Worm (Caenorhabditis elegans) whole organism, L2 larva: ENCODE data around the gene nhx-9.

Experiments
- C34F6.9 ChIP-seq: fragments of 150-350 bp; optimal IDR thresholded peaks from 2 replicates; lab custom pipeline; 2014; ENCODE audit warnings: missing biosample characterization, missing genetic modification characterization
- R02D3.7 ChIP-seq: fragments of 150-350 bp; optimal IDR thresholded peaks from 2 replicates; lab custom pipeline; 2014; ENCODE audit warnings: missing biosample characterization, missing genetic modification characterization
- Y55F3AM.14 ChIP-seq: fragments of 200-800 bp; sonication (Bioruptor generic); optimal IDR thresholded peaks from 2 replicates; lab custom pipeline; 2018; ENCODE audit warnings: mild to moderate bottlenecking, missing genetic modification characterization, missing compliant biosample characterization
- ZK546.5 ChIP-seq: sonication (generic microtip); optimal IDR thresholded peaks from 2 replicates; lab custom pipeline; 2017; ENCODE audit warnings: missing biosample characterization, missing genetic modification characterization
- alr-1 ChIP-seq: fragments of 150-350 bp; optimal IDR thresholded peaks from 2 replicates; lab custom pipeline; 2014; ENCODE audit warnings: missing biosample characterization, missing genetic modification characterization
- aly-2 ChIP-seq: fragments of 150-350 bp; optimal IDR thresholded peaks from 2 replicates; lab custom pipeline; 2014; ENCODE audit warnings: missing biosample characterization, missing genetic modification characterization
- blmp-1 ChIP-seq: sonication (generic microtip); optimal IDR thresholded peaks from 2 replicates; lab custom pipeline; 2017; ENCODE audit warnings: missing genetic modification characterization, mild to moderate bottlenecking, missing compliant biosample characterization, antibody characterized with exemption, moderate library complexity; ENCODE audit not compliant: insufficient read depth
- ceh-16 ChIP-seq: fragments of 150-350 bp; optimal IDR thresholded peaks from 2 replicates; lab custom pipeline; 2014; ENCODE audit warnings: missing biosample characterization, missing genetic modification characterization
- crh-2 ChIP-seq: sonication (generic microtip); optimal IDR thresholded peaks from 2 replicates; lab custom pipeline; 2017; ENCODE audit warnings: missing biosample characterization, missing genetic modification characterization
- dmd-4 ChIP-seq: sonication (generic microtip); optimal IDR thresholded peaks from 2 replicates; lab custom pipeline; 2017; ENCODE audit warnings: missing biosample characterization, missing genetic modification characterization
- egl-27 ChIP-seq: sonication (generic microtip); optimal IDR thresholded peaks from 3 replicates; lab custom pipeline; 2017; ENCODE audit warnings: missing biosample characterization, missing genetic modification reagents, missing genetic modification characterization
- elt-1 ChIP-seq: fragments of 150-350 bp; optimal IDR thresholded peaks from 2 replicates; lab custom pipeline; 2014; ENCODE audit warnings: missing biosample characterization, missing genetic modification characterization
- fos-1 ChIP-seq: fragments of 150-350 bp; optimal IDR thresholded peaks from 2 replicates; lab custom pipeline; 2014; ENCODE audit warnings: missing biosample characterization, missing genetic modification characterization
- gmeb-1 ChIP-seq: fragments of 150-350 bp; optimal IDR thresholded peaks from 2 replicates; lab custom pipeline; 2014; ENCODE audit warnings: missing biosample characterization, missing genetic modification characterization
- lin-11 ChIP-seq: fragments of 150-350 bp; sonication (generic microtip); optimal IDR thresholded peaks from 2 replicates; lab custom pipeline; 2014; ENCODE audit warnings: missing biosample characterization, missing genetic modification characterization, inconsistent platforms, mixed read lengths
- lin-13 ChIP-seq: fragments of 150-350 bp; optimal IDR thresholded peaks from 2 replicates; lab custom pipeline; 2014; ENCODE audit warnings: missing biosample characterization, missing genetic modification reagents, missing genetic modification characterization
- lsy-2 ChIP-seq, 2 experiments: fragments of 150-350 bp in 1 of 2; sonication (generic microtip) in 1 of 2; optimal IDR thresholded peaks; 2 replicates each; lab custom pipeline; 2014 to 2017; ENCODE audit warnings: missing biosample characterization in 2 of 2, missing genetic modification characterization in 2 of 2
- mab-5 ChIP-seq: fragments of 150-350 bp; optimal IDR thresholded peaks from 2 replicates; lab custom pipeline; 2014; ENCODE audit warnings: missing biosample characterization, missing genetic modification characterization
- mbf-1 ChIP-seq: sonication (generic microtip); optimal IDR thresholded peaks from 2 replicates; lab custom pipeline; 2017; ENCODE audit warnings: missing biosample characterization, missing genetic modification characterization
- mdl-1 ChIP-seq, 2 experiments: fragments of 150-350 bp in 1 of 2; sonication (generic microtip) in 1 of 2; optimal IDR thresholded peaks; 2 replicates each; lab custom pipeline; 2017; ENCODE audit warnings: missing biosample characterization in 2 of 2, missing genetic modification characterization in 2 of 2
- nhr-10 ChIP-seq: sonication (generic microtip); optimal IDR thresholded peaks from 2 replicates; lab custom pipeline; 2017; ENCODE audit warnings: missing biosample characterization, missing genetic modification characterization
- nhr-129 ChIP-seq: fragments of 150-350 bp; optimal IDR thresholded peaks from 2 replicates; lab custom pipeline; 2014; ENCODE audit warnings: missing biosample characterization, missing genetic modification characterization
- nhr-21 ChIP-seq: fragments of 150-350 bp; optimal IDR thresholded peaks from 2 replicates; lab custom pipeline; 2014; ENCODE audit warnings: missing biosample characterization, missing genetic modification characterization
- nhr-23 ChIP-seq: fragments of 150-350 bp; optimal IDR thresholded peaks from 2 replicates; lab custom pipeline; 2014; ENCODE audit warnings: missing biosample characterization, missing genetic modification reagents, missing genetic modification characterization
- nhr-237 ChIP-seq: fragments of 150-350 bp; optimal IDR thresholded peaks from 2 replicates; lab custom pipeline; 2014; ENCODE audit warnings: missing biosample characterization, missing genetic modification characterization
- nhr-25 ChIP-seq: fragments of 150-350 bp; sonication (generic microtip); optimal IDR thresholded peaks from 3 replicates; lab custom pipeline; 2014; ENCODE audit warnings: missing biosample characterization, missing genetic modification characterization
- nhr-77 ChIP-seq: fragments of 150-350 bp; optimal IDR thresholded peaks from 2 replicates; lab custom pipeline; 2014; ENCODE audit warnings: missing biosample characterization, missing genetic modification characterization
- peb-1 ChIP-seq: fragments of 150-350 bp; optimal IDR thresholded peaks from 2 replicates; lab custom pipeline; 2014; ENCODE audit warnings: missing biosample characterization, missing genetic modification characterization
- sem-4 ChIP-seq: fragments of 150-350 bp; optimal IDR thresholded peaks from 2 replicates; lab custom pipeline; 2014; ENCODE audit warnings: missing biosample characterization, missing genetic modification reagents, missing genetic modification characterization
- skn-1 ChIP-seq: sonication (generic microtip); optimal IDR thresholded peaks from 2 replicates; lab custom pipeline; 2017; ENCODE audit warnings: missing biosample characterization, missing genetic modification characterization
- sma-3 ChIP-seq: sonication (generic microtip); optimal IDR thresholded peaks from 2 replicates; lab custom pipeline; 2016; ENCODE audit warnings: missing genetic modification reagents, missing genetic modification characterization, missing compliant biosample characterization
- sma-9 ChIP-seq, 2 experiments: fragments of 150-350 bp in 1 of 2; sonication (generic microtip) in 1 of 2; optimal IDR thresholded peaks; 2 replicates each; lab custom pipeline; 2014 to 2016; ENCODE audit warnings: missing genetic modification characterization in 2 of 2, mild to moderate bottlenecking in 1 of 2, missing biosample characterization in 1 of 2, missing compliant biosample characterization in 1 of 2, missing genetic modification reagents in 1 of 2, moderate library complexity in 1 of 2
- unc-39 ChIP-seq: fragments of 150-350 bp; optimal IDR thresholded peaks from 2 replicates; lab custom pipeline; 2014; ENCODE audit warnings: missing biosample characterization, missing genetic modification characterization
- unc-55 ChIP-seq: fragments of 150-350 bp; sonication (generic microtip); optimal IDR thresholded peaks from 3 replicates; lab custom pipeline; 2014; ENCODE audit warnings: missing biosample characterization, missing genetic modification reagents, missing genetic modification characterization
- zag-1 ChIP-seq: fragments of 150-350 bp; optimal IDR thresholded peaks from 2 replicates; lab custom pipeline; 2014; ENCODE audit warnings: missing biosample characterization, missing genetic modification characterization
- ztf-1 ChIP-seq: fragments of 200-800 bp; sonication (Bioruptor generic); conservative IDR thresholded peaks from 2 replicates; pipeline ENCODE4 v1.3.6; 2022; ENCODE audit warnings: missing genetic modification characterization, missing compliant biosample characterization
- ztf-4 ChIP-seq: fragments of 150-350 bp; optimal IDR thresholded peaks from 2 replicates; lab custom pipeline; 2014; ENCODE audit warnings: missing biosample characterization, missing genetic modification characterization

The nhx-9 gene

DNA sequence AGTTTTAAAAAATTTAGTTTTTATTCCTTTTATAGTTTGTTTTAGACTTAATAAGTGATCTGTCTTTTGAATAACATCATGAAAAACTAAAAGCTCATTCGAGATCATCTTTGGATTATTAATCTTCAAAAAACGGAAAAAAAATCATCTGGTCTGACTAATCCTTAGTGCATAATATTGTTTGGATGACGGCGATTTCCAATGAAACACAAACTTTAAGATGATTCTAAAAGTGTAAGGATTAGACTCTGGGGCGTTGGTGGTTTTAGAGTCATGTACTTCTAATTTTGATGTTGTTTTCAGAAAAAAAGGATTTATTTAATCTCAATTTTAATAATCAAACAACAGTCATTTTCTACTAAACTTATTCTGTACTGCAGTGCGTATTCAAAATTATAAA, 37.3 kb upstream of the nhx-9 start:
- TF ChIP-seq sma-3 (no peak), unc-55 (no peak), alr-1 (tag; lab: Kevin White, UChicago) (no peak)

DNA sequence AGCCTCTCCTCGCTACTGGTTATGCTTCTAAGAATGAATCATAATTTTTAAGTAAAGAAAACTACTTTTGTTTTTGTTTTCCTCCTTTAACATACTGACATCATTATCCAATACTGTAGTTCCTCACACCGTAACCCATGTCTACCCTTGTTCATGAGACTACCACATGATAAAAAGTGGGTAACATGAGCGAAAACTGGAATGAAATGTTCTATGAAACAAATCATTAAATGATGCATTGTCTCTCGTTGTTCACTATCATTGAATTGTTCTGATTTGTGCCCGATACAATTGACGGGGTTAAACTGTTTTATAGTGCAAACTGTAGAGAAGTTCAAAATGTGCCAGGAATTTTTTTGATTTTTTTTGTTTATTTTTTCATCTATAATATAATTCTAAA, 33.0 kb upstream of the nhx-9 start:
- TF ChIP-seq nhr-25 = peak; percentile 73
- no peak for TF ChIP-seq unc-55
- no peak for TF ChIP-seq crh-2 (tag; lab: Kevin White, UChicago)
- TF ChIP-seq nhr-21 (tag; lab: Kevin White, UChicago) = peak; percentile 84
- no peak for TF ChIP-seq mab-5 (tag; lab: Kevin White, UChicago)
- TF ChIP-seq sma-9 (GFP tag; optimal IDR thresholded peaks at IDR 0.05; lab: Kevin White, UChicago) = peak; percentile 79
- TF ChIP-seq sma-9 (tag; optimal IDR thresholded peaks at IDR 0.05; lab: Kevin White, UChicago) = no peak
- no peak for TF ChIP-seq sem-4 (tag; lab: Kevin White, UChicago)
- TF ChIP-seq nhr-129 (tag; lab: Kevin White, UChicago) = no peak
- no peak for TF ChIP-seq mbf-1 (tag; lab: Kevin White, UChicago)
- TF ChIP-seq dmd-4 (tag; lab: Kevin White, UChicago) = no peak
- no peak for TF ChIP-seq lin-13 (GFP tag; lab: Kevin White, UChicago)
- TF ChIP-seq alr-1 (tag; lab: Kevin White, UChicago) = no peak
- TF ChIP-seq C34F6.9 (tag; lab: Kevin White, UChicago) = no peak
- TF ChIP-seq Y55F3AM.14 (GFP tag; lab: Kevin White, UChicago) = no peak
- TF ChIP-seq gmeb-1 (tag; lab: Kevin White, UChicago) = no peak
- no peak for TF ChIP-seq aly-2 (tag; lab: Kevin White, UChicago)
- TF ChIP-seq nhr-237 (tag; lab: Kevin White, UChicago) = no peak
- no peak for TF ChIP-seq sma-3
- TF ChIP-seq skn-1 = no peak
- TF ChIP-seq R02D3.7 (tag; lab: Kevin White, UChicago) = no peak
- TF ChIP-seq nhr-77 (tag; lab: Kevin White, UChicago) = no peak
- peak; percentile 72 for TF ChIP-seq fos-1 (tag; lab: Kevin White, UChicago)
- TF ChIP-seq mdl-1 (tag; optimal IDR thresholded peaks at IDR 0.05; lab: Kevin White, UChicago) = no peak
- TF ChIP-seq zag-1 (tag; lab: Kevin White, UChicago) = no peak
- TF ChIP-seq ztf-1 (GFP tag; lab: Robert Waterston, UW) = no peak
- no peak for TF ChIP-seq peb-1
- TF ChIP-seq lin-11 (tag; lab: Kevin White, UChicago) = no peak
- TF ChIP-seq ZK546.5 = no peak
- peak in 1 of 2 experiments; percentile 58 for TF ChIP-seq lsy-2 (tag; optimal IDR thresholded peaks at IDR 0.05; lab: Kevin White, UChicago)
- no peak for TF ChIP-seq nhr-10 (tag; lab: Kevin White, UChicago)
- no peak for TF ChIP-seq nhr-23 (tag; lab: Kevin White, UChicago)
- TF ChIP-seq ztf-4 (tag; lab: Kevin White, UChicago) = no peak
- TF ChIP-seq blmp-1 (tag; lab: Kevin White, UChicago) = peak; percentile 16
- TF ChIP-seq, all 48 proteins: peak for 6

DNA sequence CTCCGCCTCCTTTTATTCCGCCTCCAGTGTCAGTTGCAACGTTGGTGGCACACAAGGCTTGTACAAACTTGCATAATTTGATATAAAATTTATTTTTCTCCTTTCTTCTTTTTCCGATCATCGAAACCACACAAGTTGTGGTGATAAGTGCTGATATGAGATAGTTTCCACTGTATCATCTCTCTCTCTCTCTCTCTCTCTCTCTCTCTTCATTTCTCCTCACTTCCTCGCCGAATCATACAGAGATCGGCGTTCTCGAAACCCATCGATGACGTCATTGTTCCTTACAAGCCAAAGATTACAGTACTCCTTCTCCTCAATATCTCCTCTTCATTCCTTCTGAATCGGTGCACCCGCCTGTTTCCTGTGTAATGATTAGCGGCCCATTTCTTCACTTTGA, 31.3 kb upstream of the nhx-9 start, which contains the start of gene nhr-43:
nhr-43 (plus strand) TSS at position 233 of the 400 bp plus-strand sequence.
- TF ChIP-seq blmp-1 (tag; lab: Kevin White, UChicago) = peak; percentile 20
- no peak for TF ChIP-seq ztf-1 (GFP tag; lab: Robert Waterston, UW)
- TF ChIP-seq nhr-25 = peak; percentile 38
- peak; percentile 69 for TF ChIP-seq nhr-21 (tag; lab: Kevin White, UChicago)
- peak; percentile 36 for TF ChIP-seq sem-4 (tag; lab: Kevin White, UChicago)
- TF ChIP-seq alr-1 (tag; lab: Kevin White, UChicago) = no peak
- peak; percentile 71 for TF ChIP-seq sma-3
- peak in 1 of 2 experiments; percentile 21 for TF ChIP-seq lsy-2 (tag; optimal IDR thresholded peaks at IDR 0.05; lab: Kevin White, UChicago)
- no peak for TF ChIP-seq unc-39 (tag; lab: Kevin White, UChicago)
- TF ChIP-seq egl-27 = peak; percentile 31
- TF ChIP-seq fos-1 (tag; lab: Kevin White, UChicago) = peak; percentile 21
- TF ChIP-seq unc-55 = no peak
- TF ChIP-seq sma-9 (GFP tag; optimal IDR thresholded peaks at IDR 0.05; lab: Kevin White, UChicago) = peak; percentile 76
- TF ChIP-seq sma-9 (tag; optimal IDR thresholded peaks at IDR 0.05; lab: Kevin White, UChicago) = no peak

DNA sequence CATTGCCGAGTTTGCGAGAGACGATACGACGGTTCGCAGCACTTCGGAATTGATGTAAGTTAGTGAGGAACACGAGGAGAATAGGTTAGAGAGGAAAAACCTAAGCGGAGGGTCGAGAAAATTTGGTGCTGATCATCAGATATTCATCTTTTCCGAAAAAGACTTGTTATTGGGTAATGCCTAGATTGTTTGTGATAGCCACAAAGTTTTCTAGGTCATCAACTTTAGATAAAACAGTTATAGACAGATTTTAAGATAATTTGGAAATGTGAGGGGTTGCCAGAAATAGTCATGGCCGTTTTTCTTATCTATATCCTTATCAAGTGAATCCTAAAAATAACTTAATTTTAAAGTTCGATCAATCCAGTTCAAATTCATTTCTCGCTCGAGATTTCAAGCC, 30.3 kb upstream of the nhx-9 start:
- TF ChIP-seq sma-9 (GFP tag; optimal IDR thresholded peaks at IDR 0.05; lab: Kevin White, UChicago) = peak; percentile 70
- no peak for TF ChIP-seq sma-9 (tag; optimal IDR thresholded peaks at IDR 0.05; lab: Kevin White, UChicago)
- no peak for TF ChIP-seq ceh-16 (tag; lab: Kevin White, UChicago)
- peak; percentile 90 for TF ChIP-seq elt-1 (tag; lab: Kevin White, UChicago)
